Fruit fly (Drosophila melanogaster) whole organism, embryonic: ENCODE results near the gene ct.

ENCODE experiments used
- CG10274 ChIP-seq: fragments of 200-800 bp; sonication (Bioruptor generic); optimal IDR thresholded peaks from 3 replicates; lab custom pipeline; 2017; ENCODE audit warnings: missing biosample characterization, mild to moderate bottlenecking, missing genetic modification characterization
- CG13624 ChIP-seq: fragments of 200-800 bp; sonication (Bioruptor generic); optimal IDR thresholded peaks from 2 replicates; lab custom pipeline; 2016; ENCODE audit warnings: missing biosample characterization, missing genetic modification characterization
- CG2875 ChIP-seq: fragments of 200-800 bp; sonication (Bioruptor generic); optimal IDR thresholded peaks from 2 replicates; lab custom pipeline; 2017; ENCODE audit warnings: missing biosample characterization, mild to moderate bottlenecking, missing genetic modification characterization, missing genetic modification reagents
- CG6175 ChIP-seq: fragments of 200-800 bp; sonication (Bioruptor generic); IDR thresholded peaks from 3 replicates; pipeline ENCODE4 v1.3.6; 2022; ENCODE audit warnings: missing biosample characterization, missing genetic modification characterization
- CG6791 ChIP-seq: fragments of 200-800 bp; sonication (Bioruptor generic); IDR thresholded peaks from 3 replicates; pipeline ENCODE4 v1.3.6; 2022; ENCODE audit warnings: missing biosample characterization, missing genetic modification characterization; ENCODE audit not compliant: partially characterized antibody
- CG7271 ChIP-seq: fragments of 200-800 bp; sonication (Bioruptor generic); optimal IDR thresholded peaks from 2 replicates; lab custom pipeline; 2018; ENCODE audit warnings: missing biosample characterization, mild to moderate bottlenecking, missing genetic modification characterization, moderate library complexity
- CG8478 ChIP-seq: fragments of >200 bp; optimal IDR thresholded peaks from 2 replicates; lab custom pipeline; 2018
- Dek ChIP-seq: fragments of 200-800 bp; sonication (Bioruptor generic); optimal IDR thresholded peaks from 3 replicates; lab custom pipeline; 2019; ENCODE audit warnings: missing biosample characterization, mild to moderate bottlenecking, missing genetic modification characterization, moderate library complexity
- Meics ChIP-seq: fragments of 200-800 bp; sonication (Bioruptor generic); optimal IDR thresholded peaks from 2 replicates; lab custom pipeline; 2017; ENCODE audit warnings: missing biosample characterization, mild to moderate bottlenecking, missing genetic modification characterization
- abd-A ChIP-seq: fragments of 200-800 bp; sonication (Bioruptor generic); optimal IDR thresholded peaks from 3 replicates; lab custom pipeline; 2019; ENCODE audit warnings: missing biosample characterization, mild to moderate bottlenecking, missing genetic modification characterization, moderate library complexity
- ftz-f1 ChIP-seq: fragments of 200-800 bp; sonication (Bioruptor generic); optimal IDR thresholded peaks from 2 replicates; lab custom pipeline; 2016; ENCODE audit warnings: missing biosample characterization, missing genetic modification characterization
- gfzf ChIP-seq: fragments of 200-800 bp; sonication (Bioruptor generic); optimal IDR thresholded peaks from 2 replicates; lab custom pipeline; 2016; ENCODE audit warnings: missing biosample characterization, mild to moderate bottlenecking, missing genetic modification characterization, moderate library complexity
- lov ChIP-seq, 2 experiments: fragments of 200-800 bp in 1 of 2; fragments of >200 bp in 1 of 2; sonication (Bioruptor generic) in 1 of 2; IDR thresholded peaks in 1 of 2; optimal IDR thresholded peaks in 1 of 2; 2 replicates in 1 of 2; 3 replicates in 1 of 2; pipeline versions ENCODE4 v1.3.6 to Lab custom; 2017 to 2022; ENCODE audit warnings: missing biosample characterization in 1 of 2, missing genetic modification characterization in 1 of 2

DNA sequence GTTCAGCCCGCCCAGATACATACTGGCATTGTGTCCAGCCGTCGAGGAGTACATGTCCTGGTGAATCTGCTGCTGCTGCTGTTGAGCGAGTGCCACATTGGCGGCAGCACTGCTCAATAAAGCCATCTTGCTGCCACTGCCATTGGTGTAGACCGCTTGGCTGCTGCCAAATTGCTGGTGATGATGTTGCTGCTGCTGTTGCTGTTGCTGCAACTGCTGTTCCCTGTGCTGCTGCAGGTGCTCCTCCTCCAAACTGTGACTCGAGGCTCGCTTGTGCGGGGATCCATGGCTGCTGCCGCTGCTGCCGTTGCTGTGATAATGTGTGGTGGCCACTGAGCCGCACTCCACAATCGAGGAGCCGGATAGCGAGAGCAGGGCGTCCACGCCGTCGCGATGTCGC, 77.8 kb downstream of the ct start:
- no peak for TF ChIP-seq Meics (GFP tag; lab: Kevin White, UChicago)
- TF ChIP-seq CG6175, result no peak
- no peak for TF ChIP-seq CG7271 (tag; lab: Kevin White, UChicago)
- no peak for TF ChIP-seq Dek (tag; lab: Kevin White, UChicago)
- no peak for TF ChIP-seq gfzf (GFP tag; lab: Kevin White, UChicago)
- TF ChIP-seq abd-A, result no peak
- no peak for TF ChIP-seq CG6791
- no peak for TF ChIP-seq ftz-f1 (GFP tag; lab: Kevin White, UChicago)
- TF ChIP-seq CG10274, result no peak
- no peak for TF ChIP-seq CG13624 (GFP tag; lab: Kevin White, UChicago)
- no peak for TF ChIP-seq lov (optimal IDR thresholded peaks at IDR 0.05; lab: Kevin White, UChicago)
- no peak for TF ChIP-seq lov (GFP tag; IDR thresholded peaks at IDR 0.05; lab: Robert Waterston, UW)
- TF ChIP-seq CG8478 (lab: Kevin White, UChicago), result no peak
- TF ChIP-seq CG2875 (GFP tag; lab: Kevin White, UChicago), result no peak
